Worm (Caenorhabditis elegans) whole organism, L4/young adult: ENCODE measurements around the gene H24K24.2.

ENCODE experiments used
- W03F9.2 ChIP-seq: fragments of 150-350 bp; optimal IDR thresholded peaks from 2 replicates; lab custom pipeline; 2014; ENCODE audit warnings: missing biosample characterization, missing genetic modification characterization
- dao-5 ChIP-seq: sonication (generic microtip); optimal IDR thresholded peaks from 2 replicates; lab custom pipeline; 2016; ENCODE audit warnings: missing genotype, missing genetic modification characterization, moderate library complexity, missing compliant biosample characterization
- him-1 ChIP-seq: sonication (generic microtip); optimal IDR thresholded peaks from 2 replicates; lab custom pipeline; 2016; ENCODE audit warnings: missing genotype, missing genetic modification reagents, missing genetic modification characterization, missing compliant biosample characterization

DNA sequence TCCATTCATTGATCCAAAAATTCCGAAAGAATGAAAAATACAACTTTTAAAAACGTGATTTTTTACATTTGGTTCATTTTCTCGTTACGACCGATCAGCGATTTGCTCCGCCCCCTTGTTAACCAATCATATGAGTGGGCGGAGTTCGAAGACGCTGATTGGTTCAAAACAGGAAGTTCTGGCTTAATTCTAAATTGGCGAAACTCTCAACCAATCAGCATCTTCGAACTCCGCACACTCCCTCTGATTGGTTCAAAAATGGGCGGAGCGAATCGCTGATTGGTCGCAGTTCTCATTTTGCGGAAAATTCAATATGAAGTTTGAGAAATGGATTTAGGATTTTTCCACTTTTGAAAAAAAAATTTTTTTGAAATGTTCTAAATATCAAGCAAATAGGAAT lies 28.2 kb downstream of the H24K24.2 start:
- TF ChIP-seq W03F9.2 (tag; lab: Kevin White, UChicago), result no peak
- no peak for TF ChIP-seq dao-5 (tag; lab: Kevin White, UChicago)
- no peak for TF ChIP-seq him-1 (tag; lab: Kevin White, UChicago)
